Fruit fly (Drosophila melanogaster): ENCODE measurements around the gene crp.

Gene crp

dm6 chr2L:16302773-16303279 lies 15.3 kb upstream of the crp start, which contains the start of gene GMF (continued):
- TF ChIP-seq Adf1 (GFP tag; IDR thresholded peaks at IDR 0.05) (peak; percentile 26; the same call in 1 of the 2 replicates), sens (GFP tag) (peak; percentile 82), dmrt11E (tag; optimal IDR thresholded peaks at IDR 0.05) (peak; percentile 60), Eip74EF (GFP tag; optimal IDR thresholded peaks at IDR 0.05) (peak in 1 of 2 experiments; percentile 0), CG4820 (GFP tag; optimal IDR thresholded peaks at IDR 0.05) (peak; percentile 21), Pdp1 (GFP tag; optimal IDR thresholded peaks at IDR 0.05) (peak; percentile 5 to 29), Drgx (GFP tag; IDR thresholded peaks at IDR 0.05) (no peak), Ptx1 (GFP tag; IDR thresholded peaks at IDR 0.05) (0 out of 2 replicates have a peak, but pooled peaks have one; percentile 25), CG15696 (tag; optimal IDR thresholded peaks at IDR 0.05) (peak; percentile 46), CG9817 (tag; optimal IDR thresholded peaks at IDR 0.05) (peak; percentile 35), vvl (GFP tag; IDR thresholded peaks at IDR 0.05) (peak; percentile 49; the same call in 1 of the 2 replicates), exex (tag; optimal IDR thresholded peaks at IDR 0.05) (peak; percentile 41), CG10543 (GFP tag; optimal IDR thresholded peaks at IDR 0.05) (no peak), mirr (GFP tag; optimal IDR thresholded peaks at IDR 0.05) (no peak), Lhr (GFP tag; optimal IDR thresholded peaks at IDR 0.05) (peak; percentile 53), twi (tag; optimal IDR thresholded peaks at IDR 0.05) (peak; percentile 6), pan (optimal IDR thresholded peaks at IDR 0.05) (no peak), pan (GFP tag; optimal IDR thresholded peaks at IDR 0.05 in 1 of 2, IDR thresholded peaks at IDR 0.05 in 1 of 2) (peak in 1 of 2 experiments; percentile 27), Lim3 (GFP tag; IDR thresholded peaks at IDR 0.05) (no peak), CG8089 (GFP tag; optimal IDR thresholded peaks at IDR 0.05) (no peak), CG12299 (tag; optimal IDR thresholded peaks at IDR 0.05) (peak; percentile 54), fd96Cb (tag; optimal IDR thresholded peaks at IDR 0.05) (peak; percentile 33), dpn (GFP tag; optimal IDR thresholded peaks at IDR 0.05) (peak; percentile 9 to 27), lilli (GFP tag; optimal IDR thresholded peaks at IDR 0.05) (peak; percentile 45), B-H2 (GFP tag; optimal IDR thresholded peaks at IDR 0.05) (peak; percentile 62), Max (GFP tag; optimal IDR thresholded peaks at IDR 0.05) (peak; percentile 46), Meics (GFP tag; optimal IDR thresholded peaks at IDR 0.05) (peak; percentile 39), CG12219 (GFP tag; optimal IDR thresholded peaks at IDR 0.05) (no peak), CG7745 (tag; optimal IDR thresholded peaks at IDR 0.05) (no peak), zfh2 (GFP tag; optimal IDR thresholded peaks at IDR 0.05) (peak; percentile 23), crp (GFP tag; optimal IDR thresholded peaks at IDR 0.05) (peak in 1 of 2 experiments; percentile 21), CG5180 (GFP tag; optimal IDR thresholded peaks at IDR 0.05) (no peak), CG13424 (tag; optimal IDR thresholded peaks at IDR 0.05) (peak; percentile 25), phol (tag; optimal IDR thresholded peaks at IDR 0.05) (peak; percentile 70), E2f1 (GFP tag; IDR thresholded peaks at IDR 0.05) (no peak), CG15514 (GFP tag; optimal IDR thresholded peaks at IDR 0.05) (peak; percentile 47), row (GFP tag; IDR thresholded peaks at IDR 0.05) (peak; percentile 78), CG10209 (GFP tag; optimal IDR thresholded peaks at IDR 0.05) (peak; percentile 10), CG34422 (GFP tag; IDR thresholded peaks at IDR 0.05) (0 out of 3 replicates have a peak, but pooled peaks have one; percentile 11), amos (GFP tag; IDR thresholded peaks at IDR 0.05; ENCODE audit: partially characterized antibody) (no peak; the same call in 1 of the 2 replicates), CG17328 (GFP tag; IDR thresholded peaks at IDR 0.05) (peak; percentile 52; the same call in 1 of the 2 replicates), trem (tag; optimal IDR thresholded peaks at IDR 0.05) (peak; percentile 61), ttk (GFP tag; IDR thresholded peaks at IDR 0.05) (no peak), salm (tag; optimal IDR thresholded peaks at IDR 0.05) (peak; percentile 6), CG17385 (GFP tag; optimal IDR thresholded peaks at IDR 0.05) (peak; percentile 38), MBD-R2 (GFP tag; IDR thresholded peaks at IDR 0.05) (peak; percentile 65), CG4617 (GFP tag; optimal IDR thresholded peaks at IDR 0.05; ENCODE audit: borderline replicate concordance) (peak; percentile 64), schlank (tag; optimal IDR thresholded peaks at IDR 0.05) (no peak), CG3065 (GFP tag; optimal IDR thresholded peaks at IDR 0.05) (peak; percentile 5)

Data from whole organism, embryonic.